Worm (Caenorhabditis elegans) whole organism, L1 larva: ENCODE measurements around the gene deb-1.

Experiments
- Y116A8C.19 ChIP-seq: sonication (generic microtip); optimal IDR thresholded peaks from 2 replicates; lab custom pipeline; 2016; ENCODE audit warnings: missing compliant biosample characterization, missing genetic modification characterization, borderline replicate concordance
- aha-1 ChIP-seq: fragments of 150-350 bp; optimal IDR thresholded peaks from 2 replicates; lab custom pipeline; 2014; ENCODE audit warnings: missing biosample characterization, missing genetic modification characterization
- alr-1 ChIP-seq: fragments of 200-800 bp; sonication (Bioruptor generic); optimal IDR thresholded peaks from 2 replicates; lab custom pipeline; 2018; ENCODE audit warnings: borderline replicate concordance, mild to moderate bottlenecking, missing genetic modification characterization, missing compliant biosample characterization
- ceh-63 ChIP-seq: fragments of 200-800 bp; sonication (Bioruptor generic); optimal IDR thresholded peaks from 2 replicates; lab custom pipeline; 2018; ENCODE audit warnings: mild to moderate bottlenecking, missing genetic modification characterization, missing compliant biosample characterization
- ceh-8 ChIP-seq: fragments of 200-800 bp; sonication (Bioruptor generic); optimal IDR thresholded peaks from 2 replicates; lab custom pipeline; 2018; ENCODE audit warnings: mild to moderate bottlenecking, missing genetic modification characterization, moderate library complexity, missing compliant biosample characterization
- ceh-88 ChIP-seq: fragments of 200-800 bp; sonication (Bioruptor generic); IDR thresholded peaks from 2 replicates; pipeline ENCODE4 v1.3.6; 2022; ENCODE audit warnings: missing genetic modification characterization, missing compliant biosample characterization
- ces-1 ChIP-seq: fragments of 150-350 bp; optimal IDR thresholded peaks from 2 replicates; lab custom pipeline; 2014; ENCODE audit warnings: missing biosample characterization, missing genetic modification reagents, missing genetic modification characterization
- dsc-1 ChIP-seq: sonication (generic microtip); optimal IDR thresholded peaks from 2 replicates; lab custom pipeline; 2016; ENCODE audit warnings: mild to moderate bottlenecking, missing genetic modification characterization, missing compliant biosample characterization
- efl-3 ChIP-seq: fragments of 200-800 bp; sonication (Bioruptor generic); optimal IDR thresholded peaks from 2 replicates; lab custom pipeline; 2018; ENCODE audit warnings: mild to moderate bottlenecking, missing genetic modification characterization, missing compliant biosample characterization
- egl-13 ChIP-seq: sonication (generic microtip); optimal IDR thresholded peaks from 2 replicates; lab custom pipeline; 2016; ENCODE audit warnings: missing genotype, missing genetic modification reagents, missing genetic modification characterization, missing compliant biosample characterization
- egl-27 ChIP-seq, 2 experiments: fragments of 150-350 bp in 1 of 2; sonication (generic microtip); optimal IDR thresholded peaks; 3 replicates each; lab custom pipeline; 2017 to 2018; ENCODE audit warnings: missing biosample characterization in 2 of 2, missing genetic modification characterization in 2 of 2, missing genetic modification reagents in 2 of 2
- elt-2 ChIP-seq: sonication (generic microtip); optimal IDR thresholded peaks from 2 replicates; lab custom pipeline; 2016; ENCODE audit warnings: missing genetic modification characterization, mild to moderate bottlenecking, inconsistent platforms, missing compliant biosample characterization, missing genetic modification reagents
- elt-3 ChIP-seq, 6 experiments: fragments of 150-350 bp in 1 of 6; sonication (generic microtip); optimal IDR thresholded peaks; 2 replicates each; lab custom pipeline; 2017 to 2018; ENCODE audit warnings: missing biosample characterization in 6 of 6, missing genetic modification characterization in 6 of 6, inconsistent platforms in 1 of 6
- ets-5 ChIP-seq: fragments of 200-800 bp; sonication (Bioruptor generic); IDR thresholded peaks from 2 replicates; pipeline ENCODE4 v1.3.6; 2022; ENCODE audit warnings: missing genetic modification characterization, missing compliant biosample characterization
- fkh-10 ChIP-seq: sonication (generic microtip); optimal IDR thresholded peaks from 2 replicates; lab custom pipeline; 2017; ENCODE audit warnings: missing biosample characterization, missing genetic modification reagents, missing genetic modification characterization
- fkh-4 ChIP-seq: sonication (generic microtip); optimal IDR thresholded peaks from 2 replicates; lab custom pipeline; 2016; ENCODE audit warnings: missing compliant biosample characterization, missing genetic modification characterization, borderline replicate concordance
- hlh-17 ChIP-seq: fragments of 200-800 bp; sonication (Bioruptor generic); optimal IDR thresholded peaks from 2 replicates; lab custom pipeline; 2018; ENCODE audit warnings: missing genetic modification characterization, mild to moderate bottlenecking, missing compliant biosample characterization, moderate library complexity, borderline replicate concordance
- hlh-4 ChIP-seq: sonication (generic microtip); optimal IDR thresholded peaks from 2 replicates; lab custom pipeline; 2016; ENCODE audit warnings: mild to moderate bottlenecking, missing genetic modification characterization, missing compliant biosample characterization
- irx-1 ChIP-seq: sonication (generic microtip); optimal IDR thresholded peaks from 2 replicates; lab custom pipeline; 2016; ENCODE audit warnings: missing genetic modification characterization, missing compliant biosample characterization
- lin-13 ChIP-seq: fragments of 150-350 bp; optimal IDR thresholded peaks from 2 replicates; lab custom pipeline; 2014; ENCODE audit warnings: missing biosample characterization, missing genetic modification reagents, missing genetic modification characterization
- lin-14 ChIP-seq: fragments of 200-800 bp; sonication (Bioruptor generic); optimal IDR thresholded peaks from 2 replicates; lab custom pipeline; 2018; ENCODE audit warnings: mild to moderate bottlenecking, missing genetic modification characterization, moderate library complexity, missing compliant biosample characterization
- lin-15B ChIP-seq: fragments of 150-350 bp; sonication (generic microtip); optimal IDR thresholded peaks from 3 replicates; lab custom pipeline; 2014; ENCODE audit warnings: missing biosample characterization, missing genetic modification characterization
- lir-3 ChIP-seq: sonication (generic microtip); optimal IDR thresholded peaks from 2 replicates; lab custom pipeline; 2016; ENCODE audit warnings: mild to moderate bottlenecking, missing genetic modification characterization, moderate library complexity, missing compliant biosample characterization; ENCODE audit not compliant: poor library complexity
- lsy-2 ChIP-seq, 2 experiments: fragments of 150-350 bp; optimal IDR thresholded peaks; 2 replicates each; lab custom pipeline; 2014; ENCODE audit warnings: missing biosample characterization in 2 of 2, missing genetic modification characterization in 2 of 2
- mdl-1 ChIP-seq, 2 experiments: fragments of 150-350 bp; optimal IDR thresholded peaks; 2 replicates each; lab custom pipeline; 2014 to 2017; ENCODE audit warnings: missing biosample characterization in 2 of 2, missing genetic modification characterization in 2 of 2, inconsistent platforms in 1 of 2
- mef-2 ChIP-seq: fragments of 150-350 bp; optimal IDR thresholded peaks from 2 replicates; lab custom pipeline; 2014; ENCODE audit warnings: missing biosample characterization, missing genetic modification characterization
- mep-1 ChIP-seq: fragments of 150-350 bp; optimal IDR thresholded peaks from 2 replicates; lab custom pipeline; 2014; ENCODE audit warnings: missing biosample characterization, missing genetic modification characterization
- nhr-11 ChIP-seq: fragments of 150-350 bp; optimal IDR thresholded peaks from 2 replicates; lab custom pipeline; 2014; ENCODE audit warnings: missing biosample characterization, missing genetic modification characterization
- nhr-19 ChIP-seq: fragments of 200-800 bp; sonication (Bioruptor generic); conservative IDR thresholded peaks from 2 replicates; pipeline ENCODE4 v1.3.6; 2022; ENCODE audit warnings: missing genetic modification characterization, missing compliant biosample characterization
- nhr-71 ChIP-seq: sonication (generic microtip); optimal IDR thresholded peaks from 2 replicates; lab custom pipeline; 2016; ENCODE audit warnings: mild to moderate bottlenecking, missing genetic modification characterization, moderate library complexity, missing compliant biosample characterization
- nhr-77 ChIP-seq: fragments of 150-350 bp; optimal IDR thresholded peaks from 2 replicates; lab custom pipeline; 2014; ENCODE audit warnings: missing biosample characterization, missing genetic modification characterization
- nhr-84 ChIP-seq: sonication (generic microtip); optimal IDR thresholded peaks from 2 replicates; lab custom pipeline; 2017; ENCODE audit warnings: missing biosample characterization, missing genetic modification characterization
- nhr-85 ChIP-seq: sonication (generic microtip); peaks from one replicate; lab custom pipeline; 2016; ENCODE audit warnings: missing genetic modification characterization, inconsistent platforms, missing compliant biosample characterization
- pqm-1 ChIP-seq: sonication (generic microtip); optimal IDR thresholded peaks from 3 replicates; lab custom pipeline; 2017; ENCODE audit warnings: missing biosample characterization, missing genetic modification characterization
- snu-23 ChIP-seq: sonication (generic microtip); optimal IDR thresholded peaks from 2 replicates; lab custom pipeline; 2016; ENCODE audit warnings: missing genetic modification characterization, missing compliant biosample characterization
- sox-4 ChIP-seq: sonication (generic microtip); optimal IDR thresholded peaks from 2 replicates; lab custom pipeline; 2016; ENCODE audit warnings: missing genetic modification characterization, missing compliant biosample characterization
- sptf-1 ChIP-seq: fragments of 150-350 bp; optimal IDR thresholded peaks from 2 replicates; lab custom pipeline; 2014; ENCODE audit warnings: missing biosample characterization, missing genetic modification characterization
- sup-37 ChIP-seq: fragments of 200-800 bp; sonication (Bioruptor generic); optimal IDR thresholded peaks from 2 replicates; lab custom pipeline; 2018; ENCODE audit warnings: mild to moderate bottlenecking, missing genetic modification characterization, missing compliant biosample characterization
- tbx-2 ChIP-seq: sonication (generic microtip); optimal IDR thresholded peaks from 2 replicates; lab custom pipeline; 2016; ENCODE audit warnings: missing genetic modification characterization, missing compliant biosample characterization
- tlp-1 ChIP-seq: fragments of 150-350 bp; optimal IDR thresholded peaks from 2 replicates; lab custom pipeline; 2014; ENCODE audit warnings: missing biosample characterization, missing genetic modification characterization
- unc-130 ChIP-seq: fragments of 150-350 bp; optimal IDR thresholded peaks from 2 replicates; lab custom pipeline; 2017; ENCODE audit warnings: missing biosample characterization, missing genetic modification characterization, inconsistent platforms
- unc-30 ChIP-seq: sonication (generic microtip); optimal IDR thresholded peaks from 2 replicates; lab custom pipeline; 2017; ENCODE audit warnings: missing biosample characterization, missing genetic modification characterization
- unc-62 ChIP-seq: fragments of 150-350 bp; optimal IDR thresholded peaks from 2 replicates; lab custom pipeline; 2014; ENCODE audit warnings: missing biosample characterization, missing genetic modification reagents, missing genetic modification characterization
- unc-86 ChIP-seq: sonication (generic microtip); optimal IDR thresholded peaks from 2 replicates; lab custom pipeline; 2016; ENCODE audit warnings: missing genetic modification characterization, missing compliant biosample characterization
- unc-98 ChIP-seq: fragments of 200-800 bp; sonication (Bioruptor generic); IDR thresholded peaks from 2 replicates; pipeline ENCODE4 v1.3.6; 2022; ENCODE audit warnings: missing genetic modification characterization, missing compliant biosample characterization
- xbp-1 ChIP-seq: sonication (generic microtip); optimal IDR thresholded peaks from 2 replicates; lab custom pipeline; 2016; ENCODE audit warnings: missing genetic modification characterization, missing compliant biosample characterization
- zip-4 ChIP-seq: fragments of 200-800 bp; sonication (Bioruptor generic); optimal IDR thresholded peaks from 2 replicates; lab custom pipeline; 2018; ENCODE audit warnings: mild to moderate bottlenecking, missing genetic modification characterization, moderate library complexity, missing compliant biosample characterization
- ztf-11 ChIP-seq, 2 experiments: sonication (generic microtip); optimal IDR thresholded peaks; 2 replicates each; lab custom pipeline; 2016 to 2017; ENCODE audit warnings: missing genetic modification characterization in 2 of 2, missing biosample characterization in 1 of 2, missing compliant biosample characterization in 1 of 2

deb-1 gene

DNA sequence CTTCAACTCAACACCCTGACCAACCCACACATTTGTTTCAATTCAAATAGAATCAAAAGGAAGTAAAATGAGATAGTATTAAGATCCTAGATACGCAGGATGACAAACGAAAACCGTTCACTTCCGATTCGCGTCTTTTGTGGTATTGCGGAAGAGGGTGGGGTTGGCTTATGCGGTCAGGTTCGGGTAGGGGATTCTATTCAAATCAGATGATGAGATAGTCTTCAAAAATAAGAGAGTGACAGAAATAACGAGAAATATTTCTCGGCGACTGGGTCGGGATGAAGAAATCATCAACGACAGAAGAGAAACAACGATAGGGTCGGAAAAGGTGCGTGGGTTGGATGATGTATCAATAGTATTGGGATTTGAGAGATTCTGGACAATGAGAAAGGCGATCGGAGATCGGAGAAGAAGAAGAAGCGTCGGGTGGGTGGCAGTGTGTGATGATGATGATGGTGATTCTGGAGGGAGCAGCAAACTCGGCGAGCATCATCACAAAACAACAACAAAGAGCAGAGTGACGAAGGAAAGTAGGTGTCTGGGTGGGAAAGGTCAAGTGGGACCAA, 1.4 kb upstream of the deb-1 start (continued):
- TF ChIP-seq ceh-63 (GFP tag; lab: Kevin White, UChicago) (no peak), ztf-11 (tag; optimal IDR thresholded peaks at IDR 0.05; lab: Kevin White, UChicago) (no peak), tlp-1 (tag; lab: Kevin White, UChicago) (no peak), lin-13 (peak; percentile 5), unc-62 (GFP tag; lab: Kevin White, UChicago) (no peak), ets-5 (GFP tag; lab: Robert Waterston, UW) (no peak), irx-1 (tag; lab: Kevin White, UChicago) (no peak), lsy-2 (tag; optimal IDR thresholded peaks at IDR 0.05; lab: Kevin White, UChicago) (peak in 1 of 2 experiments; percentile 25), sup-37 (GFP tag; lab: Kevin White, UChicago) (no peak), efl-3 (GFP tag; lab: Kevin White, UChicago) (no peak)
- TF ChIP-seq, all 84 proteins: peak for 12

- TF ChIP-seq hlh-4 (tag; lab: Kevin White, UChicago) (no peak), nhr-84 (tag; lab: Kevin White, UChicago) (no peak), pqm-1 (tag; lab: Kevin White, UChicago) (no peak), ceh-8 (peak; percentile 74), unc-86 (tag; lab: Kevin White, UChicago) (peak; percentile 83), zip-4 (GFP tag; lab: Kevin White, UChicago) (peak; percentile 45), sup-37 (GFP tag; lab: Kevin White, UChicago) (peak; percentile 72), nhr-85 (tag; lab: Kevin White, UChicago) (peak; percentile 90), lir-3 (peak; percentile 74), ceh-88 (peak; percentile 77), tbx-2 (tag; lab: Kevin White, UChicago) (peak; percentile 92), mep-1 (tag; lab: Kevin White, UChicago) (peak; percentile 96), ceh-63 (GFP tag; lab: Kevin White, UChicago) (no peak), alr-1 (no peak), nhr-19 (GFP tag; lab: Robert Waterston, UW) (peak; percentile 94), fkh-10 (GFP tag; lab: Kevin White, UChicago) (peak; percentile 66), sptf-1 (tag; lab: Kevin White, UChicago) (no peak), xbp-1 (peak; percentile 92), ces-1 (GFP tag; lab: Kevin White, UChicago) (no peak), mef-2 (tag; lab: Kevin White, UChicago) (peak; percentile 51), unc-30 (no peak), Y116A8C.19 (tag; lab: Kevin White, UChicago) (no peak), nhr-11 (tag; lab: Kevin White, UChicago) (peak; percentile 65), nhr-77 (tag; lab: Kevin White, UChicago) (peak; percentile 86), lsy-2 (tag; optimal IDR thresholded peaks at IDR 0.05; lab: Kevin White, UChicago) (peak; percentile 91 to 95), elt-2 (tag; lab: Kevin White, UChicago) (peak; percentile 75), lin-14 (GFP tag; lab: Kevin White, UChicago) (peak; percentile 96), unc-98 (GFP tag; lab: Robert Waterston, UW) (peak; percentile 34; the same call in 1 of the 2 replicates), egl-27 (tag; optimal IDR thresholded peaks at IDR 0.05; lab: Kevin White, UChicago) (no peak), egl-13 (tag; lab: Kevin White, UChicago) (peak; percentile 82), mdl-1 (tag; optimal IDR thresholded peaks at IDR 0.05; lab: Kevin White, UChicago) (peak in 1 of 2 experiments; percentile 73), aha-1 (tag; lab: Kevin White, UChicago) (no peak), snu-23 (GFP tag; lab: Kevin White, UChicago) (peak; percentile 95), elt-3 (tag; optimal IDR thresholded peaks at IDR 0.05; lab: Kevin White, UChicago) (peak in 3 of 6 experiments; percentile 24 to 95 (median 72)), lin-13 (peak; percentile 86), fkh-4 (tag; lab: Kevin White, UChicago) (peak; percentile 26), lin-15B (peak; percentile 98), dsc-1 (tag; lab: Kevin White, UChicago) (peak; percentile 80), hlh-17 (GFP tag; lab: Kevin White, UChicago) (no peak), ztf-11 (tag; optimal IDR thresholded peaks at IDR 0.05; lab: Kevin White, UChicago) (peak in 1 of 2 experiments; percentile 74), sox-4 (tag; lab: Kevin White, UChicago) (peak; percentile 70), unc-130 (tag; lab: Kevin White, UChicago) (peak; percentile 81), nhr-71 (tag; lab: Kevin White, UChicago) (peak; percentile 95)
These were observed 9.4 kb downstream of the deb-1 start, which contains the start of gene rps-4 for ce11 chrIV:7084632-7085160. rps-4 (minus strand) TSS chrIV:7084682.
